Fruit fly (Drosophila melanogaster) whole organism, embryonic: ENCODE results near the gene CG9471.

ENCODE experiments used
- CG10654 ChIP-seq: fragments of 200-800 bp; sonication (Bioruptor generic); optimal IDR thresholded peaks from 2 replicates; lab custom pipeline; 2016; ENCODE audit warnings: missing biosample characterization, missing genetic modification characterization
- CG14667 ChIP-seq: fragments of 200-800 bp; sonication (Bioruptor generic); IDR thresholded peaks from 2 replicates; pipeline ENCODE4 v1.3.6; 2022; ENCODE audit warnings: missing biosample characterization, missing genetic modification characterization
- CG15011 ChIP-seq: fragments of 200-800 bp; sonication (Bioruptor generic); optimal IDR thresholded peaks from 3 replicates; lab custom pipeline; 2018; ENCODE audit warnings: missing biosample characterization, mild to moderate bottlenecking, missing genetic modification characterization
- CG16813 ChIP-seq: fragments of 200-800 bp; sonication (Bioruptor generic); IDR thresholded peaks from 3 replicates; pipeline ENCODE4 v1.3.6; 2022; ENCODE audit warnings: missing biosample characterization, missing genetic modification characterization; ENCODE audit not compliant: partially characterized antibody
- CG16815 ChIP-seq: fragments of 200-800 bp; sonication (Bioruptor generic); optimal IDR thresholded peaks from 3 replicates; lab custom pipeline; 2017; ENCODE audit warnings: missing biosample characterization, mild to moderate bottlenecking, missing genetic modification characterization
- CG17359 ChIP-seq: fragments of 200-800 bp; sonication (Bioruptor generic); optimal IDR thresholded peaks from 3 replicates; lab custom pipeline; 2018; ENCODE audit warnings: missing biosample characterization, mild to moderate bottlenecking, missing genetic modification characterization, moderate library complexity
- CG2120 ChIP-seq: fragments of 200-800 bp; sonication (Bioruptor generic); optimal IDR thresholded peaks from 3 replicates; lab custom pipeline; 2016; ENCODE audit warnings: missing biosample characterization, missing genetic modification characterization
- CG31441 ChIP-seq: fragments of 200-800 bp; sonication (Bioruptor generic); IDR thresholded peaks from 2 replicates; pipeline ENCODE4 v1.3.6; 2022; ENCODE audit warnings: missing biosample characterization, missing genetic modification characterization
- CG34422 ChIP-seq: fragments of 200-800 bp; sonication (Bioruptor generic); IDR thresholded peaks from 3 replicates; pipeline ENCODE4 v1.3.6; 2022; ENCODE audit warnings: missing biosample characterization, missing genetic modification characterization
- CG6654 ChIP-seq: fragments of 200-800 bp; sonication (Bioruptor generic); optimal IDR thresholded peaks from 2 replicates; lab custom pipeline; 2017; ENCODE audit warnings: missing biosample characterization, mild to moderate bottlenecking, missing genetic modification characterization
- CG6854 ChIP-seq: fragments of 200-800 bp; sonication (Bioruptor generic); optimal IDR thresholded peaks from 3 replicates; lab custom pipeline; 2017; ENCODE audit warnings: missing biosample characterization, mild to moderate bottlenecking, missing genetic modification characterization
- CG9932 ChIP-seq: fragments of 200-800 bp; sonication (Bioruptor generic); IDR thresholded peaks from 2 replicates; pipeline ENCODE4 v1.3.6; 2022; ENCODE audit warnings: missing biosample characterization, missing genetic modification characterization
- Dip3 ChIP-seq: fragments of 200-800 bp; sonication (Bioruptor generic); optimal IDR thresholded peaks from 3 replicates; lab custom pipeline; 2016; ENCODE audit warnings: missing biosample characterization, missing genetic modification characterization
- Ets65A ChIP-seq: fragments of 200-800 bp; sonication (Bioruptor generic); peaks from one replicate; lab custom pipeline; 2016; ENCODE audit warnings: missing biosample characterization, missing genetic modification characterization
- Gsc ChIP-seq: fragments of 200-800 bp; sonication (Bioruptor generic); IDR thresholded peaks from 2 replicates; pipeline ENCODE4 v1.3.6; 2022; ENCODE audit warnings: missing biosample characterization, missing genetic modification characterization
- Hr78 ChIP-seq, 2 experiments: fragments of 200-800 bp in 1 of 2; fragments of >200 bp in 1 of 2; sonication (Bioruptor generic) in 1 of 2; optimal IDR thresholded peaks; 2 replicates each; lab custom pipeline; 2017 to 2019; ENCODE audit warnings: missing biosample characterization in 2 of 2, missing genetic modification characterization in 2 of 2, mild to moderate bottlenecking in 1 of 2, moderate library complexity in 1 of 2
- Med ChIP-seq: fragments of 200-800 bp; sonication (Bioruptor generic); peaks from one replicate; lab custom pipeline; 2016; ENCODE audit warnings: missing biosample characterization, missing genetic modification characterization, mild to moderate bottlenecking, inconsistent platforms, moderate library complexity
- NC2β ChIP-seq: fragments of 200-800 bp; sonication (Bioruptor generic); optimal IDR thresholded peaks from 2 replicates; lab custom pipeline; 2016; ENCODE audit warnings: missing biosample characterization, missing genetic modification characterization
- NFAT ChIP-seq: fragments of 200-800 bp; sonication (Bioruptor generic); IDR thresholded peaks from 2 replicates; pipeline ENCODE4 v1.3.6; 2022; ENCODE audit warnings: missing biosample characterization, missing genetic modification characterization
- Nf-YC ChIP-seq: fragments of 200-800 bp; optimal IDR thresholded peaks from 3 replicates; lab custom pipeline; 2019; ENCODE audit warnings: missing biosample characterization, mild to moderate bottlenecking, missing genetic modification characterization, moderate library complexity
- Oli ChIP-seq: fragments of 200-800 bp; sonication (Bioruptor generic); optimal IDR thresholded peaks from 2 replicates; lab custom pipeline; 2018; ENCODE audit warnings: missing biosample characterization, mild to moderate bottlenecking, missing genetic modification characterization, moderate library complexity
- Pdp1 ChIP-seq, 2 experiments: fragments of 200-800 bp; sonication (Bioruptor generic); optimal IDR thresholded peaks; 3 replicates each; lab custom pipeline; 2016; ENCODE audit warnings: missing biosample characterization in 2 of 2, missing genetic modification characterization in 2 of 2, mild to moderate bottlenecking in 1 of 2, moderate library complexity in 1 of 2
- Rfx ChIP-seq: fragments of 200-800 bp; sonication (Bioruptor generic); IDR thresholded peaks from 2 replicates; pipeline ENCODE4 v1.3.6; 2022; ENCODE audit warnings: missing biosample characterization, missing genetic modification characterization
- Ssrp ChIP-seq: fragments of 200-800 bp; sonication (Bioruptor generic); optimal IDR thresholded peaks from 2 replicates; lab custom pipeline; 2018; ENCODE audit warnings: missing biosample characterization, mild to moderate bottlenecking, missing genetic modification characterization, moderate library complexity
- YL-1 ChIP-seq: fragments of 200-800 bp; sonication (Bioruptor generic); optimal IDR thresholded peaks from 3 replicates; lab custom pipeline; 2017; ENCODE audit warnings: missing biosample characterization, mild to moderate bottlenecking, missing genetic modification characterization
- ab ChIP-seq: fragments of 200-800 bp; sonication (Bioruptor generic); optimal IDR thresholded peaks from 2 replicates; lab custom pipeline; 2016; ENCODE audit warnings: missing biosample characterization, missing genetic modification characterization
- bbx ChIP-seq: fragments of 200-800 bp; sonication (Bioruptor generic); IDR thresholded peaks from 2 replicates; pipeline ENCODE4 v1.3.6; 2022; ENCODE audit warnings: missing biosample characterization, missing genetic modification characterization; ENCODE audit not compliant: partially characterized antibody
- bowl ChIP-seq: fragments of 200-800 bp; sonication (Bioruptor generic); IDR thresholded peaks from 2 replicates; pipeline ENCODE4 v1.3.6; 2022; ENCODE audit warnings: missing biosample characterization, missing genetic modification characterization
- cad ChIP-seq: fragments of >200 bp; optimal IDR thresholded peaks from 2 replicates; lab custom pipeline; 2017; ENCODE audit warnings: missing biosample characterization, missing genetic modification characterization
- chinmo ChIP-seq: fragments of 200-800 bp; sonication (Bioruptor generic); IDR thresholded peaks from 4 replicates; pipeline ENCODE4 v1.3.6; 2022; ENCODE audit warnings: missing biosample characterization, missing genetic modification characterization; ENCODE audit not compliant: partially characterized antibody
- fd3F ChIP-seq: fragments of 200-800 bp; sonication (Bioruptor generic); optimal IDR thresholded peaks from 2 replicates; lab custom pipeline; 2018; ENCODE audit warnings: missing biosample characterization, mild to moderate bottlenecking, missing genetic modification characterization, moderate library complexity
- gcm2 ChIP-seq: fragments of 200-800 bp; sonication (Bioruptor generic); optimal IDR thresholded peaks from 2 replicates; lab custom pipeline; 2016; ENCODE audit warnings: missing biosample characterization, missing genetic modification characterization
- row ChIP-seq: fragments of 200-800 bp; sonication (Bioruptor generic); IDR thresholded peaks from 3 replicates; pipeline ENCODE4 v1.3.6; 2022; ENCODE audit warnings: missing biosample characterization, missing genetic modification characterization
- run ChIP-seq: fragments of 200-800 bp; sonication (Bioruptor generic); optimal IDR thresholded peaks from 3 replicates; lab custom pipeline; 2018; ENCODE audit warnings: missing biosample characterization, mild to moderate bottlenecking, missing genetic modification characterization
- sd ChIP-seq: fragments of 200-800 bp; sonication (Bioruptor generic); optimal IDR thresholded peaks from 3 replicates; lab custom pipeline; 2018; ENCODE audit warnings: missing biosample characterization, mild to moderate bottlenecking, missing genetic modification characterization, moderate library complexity
- sens ChIP-seq: fragments of 200-800 bp; sonication (Bioruptor generic); peaks from one replicate; lab custom pipeline; 2016; ENCODE audit warnings: missing biosample characterization, missing genetic modification characterization
- tgo ChIP-seq: fragments of 200-800 bp; sonication (Bioruptor generic); IDR thresholded peaks from 3 replicates; pipeline ENCODE4 v1.3.6; 2022; ENCODE audit warnings: missing biosample characterization, missing genetic modification characterization
- usp ChIP-seq: fragments of >200 bp; optimal IDR thresholded peaks from 2 replicates; lab custom pipeline; 2017; ENCODE audit warnings: missing biosample characterization, missing genetic modification characterization

Gene CG9471

DNA sequence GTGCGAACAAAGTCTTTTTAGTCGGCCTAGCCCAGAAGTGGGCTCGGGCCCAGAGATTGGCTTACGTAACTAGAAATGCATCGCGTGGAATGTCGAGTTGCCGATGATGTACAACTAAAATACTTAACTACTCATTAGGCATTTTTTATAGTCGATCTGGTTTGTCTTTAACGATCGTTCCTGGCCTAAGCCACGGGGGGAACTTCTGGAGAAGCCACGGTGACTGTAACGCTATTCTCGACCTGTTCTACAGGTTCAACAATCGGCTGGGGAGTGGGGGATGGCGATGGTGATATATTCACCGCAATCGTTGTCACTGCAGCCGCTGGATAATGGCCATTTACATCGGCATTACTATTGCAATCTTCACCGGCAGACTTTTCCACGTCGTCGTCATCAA, 25.1 kb downstream of the CG9471 start, which contains the start of gene CG34409:
Gene CG34409, minus strand, starts transcription at position 101 of the 400 bp plus-strand sequence.
- TF ChIP-seq Ssrp (tag; lab: Kevin White, UChicago) (no peak), Pdp1 (GFP tag; optimal IDR thresholded peaks at IDR 0.05; lab: Kevin White, UChicago) (peak in 1 of 2 experiments; percentile 40)

dm6 chr3R:9745442-9745841, 25.9 kb downstream of the CG9471 start:
- TF ChIP-seq chinmo, result 0 out of 4 replicates have a peak, but pooled peaks have one; percentile 5
- no peak for TF ChIP-seq YL-1 (GFP tag; lab: Kevin White, UChicago)
- no peak for TF ChIP-seq NFAT
- no peak for TF ChIP-seq CG6654 (GFP tag; lab: Kevin White, UChicago)
- TF ChIP-seq Oli (tag; lab: Kevin White, UChicago), result no peak
- no peak for TF ChIP-seq Gsc (GFP tag; lab: Robert Waterston, UW)
- no peak for TF ChIP-seq NC2β
- TF ChIP-seq Nf-YC (tag; lab: Kevin White, UChicago), result no peak
- no peak for TF ChIP-seq CG15011
- peak; percentile 53 for TF ChIP-seq cad (GFP tag; lab: Kevin White, UChicago)
- no peak for TF ChIP-seq CG6854 (GFP tag; lab: Kevin White, UChicago)
- no peak for TF ChIP-seq bbx
- no peak for TF ChIP-seq tgo (GFP tag; lab: Robert Waterston, UW)
- no peak for TF ChIP-seq CG14667 (GFP tag; lab: Robert Waterston, UW)
- TF ChIP-seq CG17359 (tag; lab: Kevin White, UChicago), result no peak
- TF ChIP-seq sd (tag; lab: Kevin White, UChicago), result peak; percentile 1
- no peak for TF ChIP-seq CG31441 (GFP tag; lab: Robert Waterston, UW)

DNA sequence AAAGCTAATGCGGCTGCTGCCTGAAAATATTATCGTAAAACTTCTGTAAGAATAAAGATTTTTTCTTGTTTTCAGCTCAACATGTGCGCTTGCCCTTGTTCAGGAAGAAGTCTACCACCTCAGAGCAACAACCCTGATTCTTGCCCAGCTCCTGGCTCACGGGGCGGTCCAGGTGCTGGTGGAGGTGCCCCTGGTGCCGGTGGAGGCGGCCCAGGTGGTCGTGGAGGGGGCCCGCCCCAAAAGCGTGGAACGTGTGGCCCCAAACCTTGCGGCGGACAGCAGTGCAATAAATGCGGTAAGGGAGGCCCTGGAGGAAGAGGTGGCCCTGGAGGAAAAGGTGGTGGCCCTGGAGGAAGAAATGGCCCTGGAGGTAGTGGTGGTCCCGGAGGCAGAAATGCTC, 27.3 kb downstream of the CG9471 start:
- TF ChIP-seq CG10654 (GFP tag; lab: Kevin White, UChicago) (no peak), fd3F (GFP tag; lab: Kevin White, UChicago) (no peak), Dip3 (GFP tag; lab: Kevin White, UChicago) (no peak), run (tag; lab: Kevin White, UChicago) (no peak), bowl (GFP tag; lab: Robert Waterston, UW) (no peak), Rfx (GFP tag; lab: Robert Waterston, UW) (no peak), Ets65A (GFP tag; lab: Kevin White, UChicago) (peak; percentile 55), CG2120 (GFP tag; lab: Kevin White, UChicago) (no peak), usp (no peak), CG16815 (GFP tag; lab: Kevin White, UChicago) (no peak), Hr78 (GFP tag; optimal IDR thresholded peaks at IDR 0.05; lab: Kevin White, UChicago) (no peak), CG34422 (GFP tag; lab: Robert Waterston, UW) (0 out of 3 replicates have a peak, but pooled peaks have one; percentile 33)

- TF ChIP-seq row (GFP tag; lab: Robert Waterston, UW) (no peak), gcm2 (GFP tag; lab: Kevin White, UChicago) (no peak), ab (GFP tag; lab: Kevin White, UChicago) (no peak), CG16813 (no peak), Med (GFP tag; lab: Kevin White, UChicago) (peak; percentile 22), sens (GFP tag; lab: Kevin White, UChicago) (peak; percentile 62), CG9932 (GFP tag; lab: Robert Waterston, UW) (no peak)
Observed at dm6 chr3R:9743217-9743616, 28.1 kb downstream of the CG9471 start, which contains the start of gene CG31415. Gene CG31415, plus strand, starts transcription at chr3R:9743517.
